Worm (Caenorhabditis elegans) whole organism, L1 larva: ENCODE results near the gene ZK1098.6.

Experiments
- C04F5.9 ChIP-seq: sonication (generic microtip); optimal IDR thresholded peaks from 2 replicates; lab custom pipeline; 2016; ENCODE audit warnings: missing genetic modification characterization, missing compliant biosample characterization
- F16B12.6 ChIP-seq: fragments of 150-350 bp; optimal IDR thresholded peaks from 2 replicates; lab custom pipeline; 2014; ENCODE audit warnings: missing biosample characterization, missing genetic modification characterization
- Y116A8C.19 ChIP-seq: sonication (generic microtip); optimal IDR thresholded peaks from 2 replicates; lab custom pipeline; 2016; ENCODE audit warnings: missing compliant biosample characterization, missing genetic modification characterization, borderline replicate concordance
- aha-1 ChIP-seq: fragments of 150-350 bp; optimal IDR thresholded peaks from 2 replicates; lab custom pipeline; 2014; ENCODE audit warnings: missing biosample characterization, missing genetic modification characterization
- aly-2 ChIP-seq: fragments of 150-350 bp; optimal IDR thresholded peaks from 2 replicates; lab custom pipeline; 2014; ENCODE audit warnings: missing biosample characterization, missing genetic modification characterization
- blmp-1 ChIP-seq: fragments of 150-350 bp; optimal IDR thresholded peaks from 2 replicates; lab custom pipeline; 2014; ENCODE audit warnings: missing biosample characterization, missing genetic modification characterization
- ceh-8 ChIP-seq: fragments of 200-800 bp; sonication (Bioruptor generic); optimal IDR thresholded peaks from 2 replicates; lab custom pipeline; 2018; ENCODE audit warnings: mild to moderate bottlenecking, missing genetic modification characterization, moderate library complexity, missing compliant biosample characterization
- ceh-82 ChIP-seq, 3 experiments: fragments of 150-350 bp in 1 of 3; sonication (generic microtip) in 2 of 3; optimal IDR thresholded peaks; 2 replicates each; lab custom pipeline; 2014 to 2017; ENCODE audit warnings: missing biosample characterization in 3 of 3, missing genetic modification characterization in 3 of 3
- ceh-90 ChIP-seq: sonication (generic microtip); optimal IDR thresholded peaks from 2 replicates; lab custom pipeline; 2016; ENCODE audit warnings: missing genetic modification characterization, missing compliant biosample characterization
- ces-1 ChIP-seq: fragments of 150-350 bp; optimal IDR thresholded peaks from 2 replicates; lab custom pipeline; 2014; ENCODE audit warnings: missing biosample characterization, missing genetic modification reagents, missing genetic modification characterization
- dpl-1 ChIP-seq, 3 experiments: fragments of 150-350 bp in 2 of 3; sonication (generic microtip) in 1 of 3; optimal IDR thresholded peaks; 2 replicates each; lab custom pipeline; 2014 to 2017; ENCODE audit warnings: missing biosample characterization in 3 of 3, missing genetic modification characterization in 3 of 3, missing genetic modification reagents in 3 of 3
- efl-1 ChIP-seq, 4 experiments: fragments of 150-350 bp; optimal IDR thresholded peaks in 3 of 4; peaks in 1 of 4; 1 replicate in 1 of 4; 2 replicates in 3 of 4; lab custom pipeline; 2014; ENCODE audit warnings: missing biosample characterization in 2 of 4, missing genetic modification characterization in 2 of 4, missing genetic modification reagents in 2 of 4
- egl-13 ChIP-seq: sonication (generic microtip); optimal IDR thresholded peaks from 2 replicates; lab custom pipeline; 2016; ENCODE audit warnings: missing genotype, missing genetic modification reagents, missing genetic modification characterization, missing compliant biosample characterization
- egl-27 ChIP-seq, 2 experiments: fragments of 150-350 bp in 1 of 2; sonication (generic microtip); optimal IDR thresholded peaks; 3 replicates each; lab custom pipeline; 2017 to 2018; ENCODE audit warnings: missing biosample characterization in 2 of 2, missing genetic modification characterization in 2 of 2, missing genetic modification reagents in 2 of 2
- elt-2 ChIP-seq: sonication (generic microtip); optimal IDR thresholded peaks from 2 replicates; lab custom pipeline; 2016; ENCODE audit warnings: missing genetic modification characterization, mild to moderate bottlenecking, inconsistent platforms, missing compliant biosample characterization, missing genetic modification reagents
- elt-3 ChIP-seq, 6 experiments: fragments of 150-350 bp in 1 of 6; sonication (generic microtip); optimal IDR thresholded peaks; 2 replicates each; lab custom pipeline; 2017 to 2018; ENCODE audit warnings: missing biosample characterization in 6 of 6, missing genetic modification characterization in 6 of 6, inconsistent platforms in 1 of 6
- ets-5 ChIP-seq: fragments of 200-800 bp; sonication (Bioruptor generic); IDR thresholded peaks from 2 replicates; pipeline ENCODE4 v1.3.6; 2022; ENCODE audit warnings: missing genetic modification characterization, missing compliant biosample characterization
- fkh-8 ChIP-seq: sonication (generic microtip); optimal IDR thresholded peaks from 2 replicates; lab custom pipeline; 2016; ENCODE audit warnings: mild to moderate bottlenecking, missing genetic modification characterization, missing compliant biosample characterization
- fos-1 ChIP-seq: fragments of 150-350 bp; optimal IDR thresholded peaks from 2 replicates; lab custom pipeline; 2014; ENCODE audit warnings: missing biosample characterization, missing genetic modification characterization
- hlh-17 ChIP-seq: fragments of 200-800 bp; sonication (Bioruptor generic); optimal IDR thresholded peaks from 2 replicates; lab custom pipeline; 2018; ENCODE audit warnings: missing genetic modification characterization, mild to moderate bottlenecking, missing compliant biosample characterization, moderate library complexity, borderline replicate concordance
- hlh-4 ChIP-seq: sonication (generic microtip); optimal IDR thresholded peaks from 2 replicates; lab custom pipeline; 2016; ENCODE audit warnings: mild to moderate bottlenecking, missing genetic modification characterization, missing compliant biosample characterization
- irx-1 ChIP-seq: sonication (generic microtip); optimal IDR thresholded peaks from 2 replicates; lab custom pipeline; 2016; ENCODE audit warnings: missing genetic modification characterization, missing compliant biosample characterization
- jun-1 ChIP-seq: fragments of 150-350 bp; optimal IDR thresholded peaks from 2 replicates; lab custom pipeline; 2014; ENCODE audit warnings: missing biosample characterization, missing genetic modification reagents, missing genetic modification characterization
- lin-13 ChIP-seq: fragments of 150-350 bp; optimal IDR thresholded peaks from 2 replicates; lab custom pipeline; 2014; ENCODE audit warnings: missing biosample characterization, missing genetic modification reagents, missing genetic modification characterization
- lin-14 ChIP-seq: fragments of 200-800 bp; sonication (Bioruptor generic); optimal IDR thresholded peaks from 2 replicates; lab custom pipeline; 2018; ENCODE audit warnings: mild to moderate bottlenecking, missing genetic modification characterization, moderate library complexity, missing compliant biosample characterization
- lin-35 ChIP-seq, 2 experiments: fragments of 150-350 bp; optimal IDR thresholded peaks; 2 replicates each; lab custom pipeline; 2014; ENCODE audit warnings: missing biosample characterization in 2 of 2, missing genetic modification characterization in 2 of 2, missing genetic modification reagents in 2 of 2
- lin-39 ChIP-seq: fragments of 150-350 bp; optimal IDR thresholded peaks from 2 replicates; lab custom pipeline; 2014; ENCODE audit warnings: missing biosample characterization, missing genetic modification reagents, missing genetic modification characterization
- lsy-2 ChIP-seq, 2 experiments: fragments of 150-350 bp; optimal IDR thresholded peaks; 2 replicates each; lab custom pipeline; 2014; ENCODE audit warnings: missing biosample characterization in 2 of 2, missing genetic modification characterization in 2 of 2
- mab-9 ChIP-seq: fragments of 200-800 bp; sonication (Bioruptor generic); IDR thresholded peaks from 2 replicates; pipeline ENCODE4 v1.3.6; 2022; ENCODE audit warnings: missing genetic modification reagents, missing genetic modification characterization, missing compliant biosample characterization
- mef-2 ChIP-seq: fragments of 150-350 bp; optimal IDR thresholded peaks from 2 replicates; lab custom pipeline; 2014; ENCODE audit warnings: missing biosample characterization, missing genetic modification characterization
- mep-1 ChIP-seq: fragments of 150-350 bp; optimal IDR thresholded peaks from 2 replicates; lab custom pipeline; 2014; ENCODE audit warnings: missing biosample characterization, missing genetic modification characterization
- nhr-19 ChIP-seq: fragments of 200-800 bp; sonication (Bioruptor generic); conservative IDR thresholded peaks from 2 replicates; pipeline ENCODE4 v1.3.6; 2022; ENCODE audit warnings: missing genetic modification characterization, missing compliant biosample characterization
- nhr-47 ChIP-seq: sonication (generic microtip); optimal IDR thresholded peaks from 2 replicates; lab custom pipeline; 2016; ENCODE audit warnings: mild to moderate bottlenecking, missing genetic modification characterization, moderate library complexity, missing compliant biosample characterization
- nhr-71 ChIP-seq: sonication (generic microtip); optimal IDR thresholded peaks from 2 replicates; lab custom pipeline; 2016; ENCODE audit warnings: mild to moderate bottlenecking, missing genetic modification characterization, moderate library complexity, missing compliant biosample characterization
- nhr-76 ChIP-seq: sonication (generic microtip); optimal IDR thresholded peaks from 2 replicates; lab custom pipeline; 2017; ENCODE audit warnings: missing biosample characterization, missing genetic modification characterization
- nhr-84 ChIP-seq: sonication (generic microtip); optimal IDR thresholded peaks from 2 replicates; lab custom pipeline; 2017; ENCODE audit warnings: missing biosample characterization, missing genetic modification characterization
- nhr-85 ChIP-seq: sonication (generic microtip); peaks from one replicate; lab custom pipeline; 2016; ENCODE audit warnings: missing genetic modification characterization, inconsistent platforms, missing compliant biosample characterization
- nhr-90 ChIP-seq: sonication (generic microtip); optimal IDR thresholded peaks from 2 replicates; lab custom pipeline; 2016; ENCODE audit warnings: mild to moderate bottlenecking, missing genetic modification characterization, missing compliant biosample characterization; ENCODE audit not compliant: poor library complexity
- pag-3 ChIP-seq: sonication (generic microtip); optimal IDR thresholded peaks from 2 replicates; lab custom pipeline; 2017; ENCODE audit warnings: missing genetic modification characterization, mild to moderate bottlenecking, missing compliant biosample characterization, antibody characterized with exemption, borderline replicate concordance; ENCODE audit not compliant: insufficient read depth
- pqm-1 ChIP-seq: sonication (generic microtip); optimal IDR thresholded peaks from 3 replicates; lab custom pipeline; 2017; ENCODE audit warnings: missing biosample characterization, missing genetic modification characterization
- rnt-1 ChIP-seq: sonication (generic microtip); optimal IDR thresholded peaks from 2 replicates; lab custom pipeline; 2016; ENCODE audit warnings: mild to moderate bottlenecking, missing genetic modification characterization, moderate library complexity, missing compliant biosample characterization
- snpc-4 ChIP-seq: fragments of 150-350 bp; optimal IDR thresholded peaks from 2 replicates; lab custom pipeline; 2014; ENCODE audit warnings: missing biosample characterization, missing genetic modification characterization
- swsn-7 ChIP-seq: sonication (generic microtip); optimal IDR thresholded peaks from 2 replicates; lab custom pipeline; 2016; ENCODE audit warnings: missing genetic modification characterization, missing compliant biosample characterization
- tbx-2 ChIP-seq: sonication (generic microtip); optimal IDR thresholded peaks from 2 replicates; lab custom pipeline; 2016; ENCODE audit warnings: missing genetic modification characterization, missing compliant biosample characterization
- unc-130 ChIP-seq: fragments of 150-350 bp; optimal IDR thresholded peaks from 2 replicates; lab custom pipeline; 2017; ENCODE audit warnings: missing biosample characterization, missing genetic modification characterization, inconsistent platforms
- unc-98 ChIP-seq: fragments of 200-800 bp; sonication (Bioruptor generic); IDR thresholded peaks from 2 replicates; pipeline ENCODE4 v1.3.6; 2022; ENCODE audit warnings: missing genetic modification characterization, missing compliant biosample characterization
- xbp-1 ChIP-seq: sonication (generic microtip); optimal IDR thresholded peaks from 2 replicates; lab custom pipeline; 2016; ENCODE audit warnings: missing genetic modification characterization, missing compliant biosample characterization
- zag-1 ChIP-seq: fragments of 150-350 bp; optimal IDR thresholded peaks from 2 replicates; lab custom pipeline; 2014; ENCODE audit warnings: missing biosample characterization, missing genetic modification characterization
- ztf-11 ChIP-seq, 2 experiments: sonication (generic microtip); optimal IDR thresholded peaks; 2 replicates each; lab custom pipeline; 2016 to 2017; ENCODE audit warnings: missing genetic modification characterization in 2 of 2, missing biosample characterization in 1 of 2, missing compliant biosample characterization in 1 of 2
- ztf-4 ChIP-seq: fragments of 150-350 bp; optimal IDR thresholded peaks from 2 replicates; lab custom pipeline; 2014; ENCODE audit warnings: missing biosample characterization, missing genetic modification characterization

Gene ZK1098.6

ce11 chrIII:9501072-9501471 lies 25.9 kb upstream of the ZK1098.6 start:
- peak; percentile 38 for TF ChIP-seq nhr-85 (tag; lab: Kevin White, UChicago)
- TF ChIP-seq lsy-2 (tag; optimal IDR thresholded peaks at IDR 0.05; lab: Kevin White, UChicago) = peak; percentile 31 to 35
- peak; percentile 56 for TF ChIP-seq nhr-71 (tag; lab: Kevin White, UChicago)
- no peak for TF ChIP-seq ets-5 (GFP tag; lab: Robert Waterston, UW)
- peak; percentile 59 for TF ChIP-seq lin-14 (GFP tag; lab: Kevin White, UChicago)
- TF ChIP-seq efl-1 (optimal IDR thresholded peaks at IDR 0.05; lab: Kevin White, UChicago) = no peak
- TF ChIP-seq efl-1 (GFP tag; optimal IDR thresholded peaks at IDR 0.05 in 1 of 2; lab: Kevin White, UChicago) = no peak
- TF ChIP-seq nhr-19 (GFP tag; lab: Robert Waterston, UW) = peak; percentile 8; the same call in 1 of the 2 replicates
- peak; percentile 21 for TF ChIP-seq nhr-47 (tag; lab: Kevin White, UChicago)
- TF ChIP-seq fkh-8 (tag; lab: Kevin White, UChicago) = peak; percentile 11
- no peak for TF ChIP-seq mab-9 (GFP tag; lab: Robert Waterston, UW)
- TF ChIP-seq lin-39 = peak; percentile 52
- no peak for TF ChIP-seq hlh-4 (tag; lab: Kevin White, UChicago)
- peak; percentile 16 for TF ChIP-seq swsn-7 (tag; lab: Kevin White, UChicago)
- no peak for TF ChIP-seq unc-130 (tag; lab: Kevin White, UChicago)

DNA sequence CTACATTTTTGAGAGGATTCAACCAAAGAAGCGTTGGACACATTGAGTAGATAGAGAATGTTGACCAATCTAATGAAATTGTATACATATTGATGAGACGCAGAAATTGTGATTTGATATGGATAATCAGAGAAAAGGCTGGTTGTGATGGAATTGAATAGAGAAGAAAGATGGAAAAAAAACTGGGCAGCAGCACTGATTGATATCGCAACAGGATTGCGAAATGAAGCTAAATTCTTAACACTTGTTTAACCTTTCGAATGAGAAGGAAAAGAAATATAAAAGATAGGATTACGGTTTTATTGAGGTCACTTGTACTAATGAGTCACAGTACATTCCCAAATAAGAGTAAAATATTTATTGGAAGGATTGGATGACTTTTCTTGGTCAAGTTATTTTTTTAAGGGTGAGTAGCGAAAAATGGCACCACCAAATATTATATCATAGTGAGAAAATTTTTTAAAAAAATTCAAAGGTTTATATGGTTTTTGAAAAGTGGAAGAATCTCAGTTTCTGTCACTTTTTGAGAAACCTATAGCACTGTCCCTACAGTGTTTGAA lies 24.7 kb upstream of the ZK1098.6 start:
- TF ChIP-seq pqm-1 (tag; lab: Kevin White, UChicago) (no peak), tbx-2 (tag; lab: Kevin White, UChicago) (no peak), egl-27 (tag; optimal IDR thresholded peaks at IDR 0.05; lab: Kevin White, UChicago) (no peak), pag-3 (no peak), ztf-11 (tag; optimal IDR thresholded peaks at IDR 0.05; lab: Kevin White, UChicago) (no peak), unc-98 (GFP tag; lab: Robert Waterston, UW) (no peak), elt-2 (tag; lab: Kevin White, UChicago) (no peak), nhr-90 (tag; lab: Kevin White, UChicago) (no peak), nhr-71 (tag; lab: Kevin White, UChicago) (peak; percentile 20), nhr-84 (tag; lab: Kevin White, UChicago) (no peak), elt-3 (tag; optimal IDR thresholded peaks at IDR 0.05; lab: Kevin White, UChicago) (peak in 5 of 6 experiments; percentile 27 to 81 (median 76)), snpc-4 (tag; lab: Kevin White, UChicago) (no peak), zag-1 (tag; lab: Kevin White, UChicago) (no peak), lin-13 (GFP tag; lab: Kevin White, UChicago) (no peak), blmp-1 (peak; percentile 63), ceh-82 (tag; optimal IDR thresholded peaks at IDR 0.05; lab: Kevin White, UChicago) (no peak), ztf-4 (tag; lab: Kevin White, UChicago) (no peak), dpl-1 (GFP tag; optimal IDR thresholded peaks at IDR 0.05; lab: Kevin White, UChicago) (no peak), Y116A8C.19 (no peak), nhr-76 (tag; lab: Kevin White, UChicago) (no peak), egl-13 (no peak), ces-1 (GFP tag; lab: Kevin White, UChicago) (no peak), rnt-1 (tag; lab: Kevin White, UChicago) (no peak), mep-1 (tag; lab: Kevin White, UChicago) (no peak), F16B12.6 (tag; lab: Kevin White, UChicago) (no peak), jun-1 (tag; lab: Kevin White, UChicago) (no peak), hlh-17 (GFP tag; lab: Kevin White, UChicago) (no peak), swsn-7 (tag; lab: Kevin White, UChicago) (no peak), lin-35 (GFP tag; optimal IDR thresholded peaks at IDR 0.05; lab: Kevin White, UChicago) (peak in 1 of 2 experiments; percentile 7), ets-5 (GFP tag; lab: Robert Waterston, UW) (no peak), fkh-8 (tag; lab: Kevin White, UChicago) (no peak), xbp-1 (tag; lab: Kevin White, UChicago) (no peak), mef-2 (tag; lab: Kevin White, UChicago) (no peak), aly-2 (no peak), C04F5.9 (tag; lab: Kevin White, UChicago) (no peak), ceh-8 (GFP tag; lab: Kevin White, UChicago) (no peak), irx-1 (tag; lab: Kevin White, UChicago) (no peak), ceh-90 (tag; lab: Kevin White, UChicago) (no peak), aha-1 (no peak), fos-1 (no peak)
